Fruit fly (Drosophila melanogaster): Measurements from ENCODE around the gene CG43394.

- no peak for TF ChIP-seq Optix (GFP tag; IDR thresholded peaks at IDR 0.05)
- no peak for TF ChIP-seq usp (GFP tag; optimal IDR thresholded peaks at IDR 0.05)
- no peak for TF ChIP-seq onecut (GFP tag; IDR thresholded peaks at IDR 0.05)
- TF ChIP-seq Tbp (GFP tag; optimal IDR thresholded peaks at IDR 0.05): no peak
- TF ChIP-seq Ptx1 (GFP tag; IDR thresholded peaks at IDR 0.05): no peak
These were observed 16.6 kb upstream of the CG43394 start for dm6 chr2L:8128911-8129310.

Data from whole organism, embryonic.